Worm (Caenorhabditis elegans): ENCODE measurements around the gene aagr-4.

DNA sequence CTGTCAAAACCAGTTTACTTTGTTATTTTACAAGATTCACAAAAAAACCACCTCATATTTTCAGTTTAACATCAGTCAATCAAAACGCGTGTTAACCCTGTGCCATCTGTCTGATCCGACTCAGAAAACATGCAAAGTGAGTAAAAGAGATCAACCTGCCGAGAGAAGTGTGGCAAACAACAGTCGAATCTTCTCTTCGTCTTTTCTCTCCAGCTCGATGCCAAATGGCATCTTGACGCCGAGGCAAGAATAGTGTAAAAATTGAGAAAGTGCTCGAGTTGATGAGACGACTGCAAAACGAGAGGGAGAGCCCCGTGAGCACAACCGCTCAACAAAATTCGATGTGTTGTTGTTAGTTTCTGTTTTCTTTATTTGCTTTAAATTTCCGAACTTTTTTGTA is 32.5 kb downstream of the aagr-4 start, which contains the start of gene B0310.1:
- TF ChIP-seq mdt-29 (GFP tag; IDR thresholded peaks at IDR 0.05) (no peak), jun-1 (tag; optimal IDR thresholded peaks at IDR 0.05) (no peak), ama-1 (optimal IDR thresholded peaks at IDR 0.05) (no peak), egl-27 (tag; optimal IDR thresholded peaks at IDR 0.05) (no peak), ceh-28 (tag; optimal IDR thresholded peaks at IDR 0.05) (no peak)

Data from whole organism, L4 larva.